Worm (Caenorhabditis elegans) whole organism, midembryonic: Measurements from ENCODE around the gene nhr-116.

Source experiments
- T22C8.4 ChIP-seq: fragments of 200-800 bp; sonication (Bioruptor generic); IDR thresholded peaks from 2 replicates; pipeline ENCODE4 v1.3.6; 2022; ENCODE audit warnings: missing genetic modification characterization, missing compliant biosample characterization
- cog-1 ChIP-seq: sonication (generic microtip); optimal IDR thresholded peaks from 2 replicates; lab custom pipeline; 2016; ENCODE audit warnings: missing genetic modification characterization, missing compliant biosample characterization
- flt-1 ChIP-seq: fragments of 200-800 bp; sonication (Bioruptor generic); IDR thresholded peaks from 2 replicates; pipeline ENCODE4 v1.3.6; 2022; ENCODE audit warnings: missing genetic modification characterization, missing compliant biosample characterization
- klf-2 ChIP-seq: fragments of 200-800 bp; sonication (Bioruptor generic); conservative IDR thresholded peaks from 2 replicates; pipeline ENCODE4 v1.3.6; 2022; ENCODE audit warnings: missing genetic modification reagents, missing genetic modification characterization, missing compliant biosample characterization
- med-1 ChIP-seq: sonication (generic microtip); optimal IDR thresholded peaks from 2 replicates; lab custom pipeline; 2017; ENCODE audit warnings: missing genetic modification characterization, mild to moderate bottlenecking, missing compliant biosample characterization, antibody characterized with exemption, missing genetic modification reagents; ENCODE audit not compliant: insufficient read depth
- ref-1 ChIP-seq: fragments of 200-800 bp; sonication (Bioruptor generic); conservative IDR thresholded peaks from 2 replicates; pipeline ENCODE4 v1.3.6; 2022; ENCODE audit warnings: missing genetic modification reagents, missing genetic modification characterization, missing compliant biosample characterization
- ztf-23 ChIP-seq: fragments of 200-800 bp; sonication (Bioruptor generic); IDR thresholded peaks from 2 replicates; pipeline ENCODE4 v1.3.6; 2022; ENCODE audit warnings: missing genetic modification reagents, missing genetic modification characterization, missing compliant biosample characterization
- ztf-29 ChIP-seq: fragments of 200-800 bp; sonication (Bioruptor generic); IDR thresholded peaks from 2 replicates; pipeline ENCODE4 v1.3.6; 2022; ENCODE audit warnings: missing genetic modification reagents, missing genetic modification characterization, missing compliant biosample characterization

DNA sequence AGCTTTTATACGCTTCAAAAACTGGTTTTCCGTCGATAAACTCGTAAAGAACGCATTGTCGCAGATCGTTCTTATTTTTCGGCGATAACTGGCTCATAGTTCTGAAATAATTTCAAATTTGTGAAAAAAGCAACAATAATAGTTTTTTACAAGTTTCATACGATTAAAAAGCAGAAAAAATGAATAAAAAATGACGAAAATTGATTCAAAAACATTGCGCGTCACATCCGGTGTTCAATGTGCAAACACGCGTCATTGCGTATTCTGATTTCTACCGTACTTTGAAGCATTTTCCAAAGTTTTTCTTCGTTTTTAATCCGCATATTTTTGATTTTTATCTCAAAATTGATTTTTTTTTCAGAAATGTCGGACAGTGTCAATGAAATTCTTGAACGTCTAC is 6.3 kb downstream of the nhr-116 start, which contains the start of the genes fbxa-206 and Y102A5C.2:
- TF ChIP-seq ztf-23 (GFP tag; lab: Robert Waterston, UW) (no peak), cog-1 (no peak), klf-2 (GFP tag; lab: Robert Waterston, UW) (no peak), flt-1 (GFP tag; lab: Robert Waterston, UW) (no peak), ref-1 (GFP tag; lab: Robert Waterston, UW) (no peak), med-1 (no peak), T22C8.4 (no peak), ztf-29 (GFP tag; lab: Robert Waterston, UW) (no peak)
